Worm (Caenorhabditis elegans): ENCODE data around the gene nhr-219.

DNA sequence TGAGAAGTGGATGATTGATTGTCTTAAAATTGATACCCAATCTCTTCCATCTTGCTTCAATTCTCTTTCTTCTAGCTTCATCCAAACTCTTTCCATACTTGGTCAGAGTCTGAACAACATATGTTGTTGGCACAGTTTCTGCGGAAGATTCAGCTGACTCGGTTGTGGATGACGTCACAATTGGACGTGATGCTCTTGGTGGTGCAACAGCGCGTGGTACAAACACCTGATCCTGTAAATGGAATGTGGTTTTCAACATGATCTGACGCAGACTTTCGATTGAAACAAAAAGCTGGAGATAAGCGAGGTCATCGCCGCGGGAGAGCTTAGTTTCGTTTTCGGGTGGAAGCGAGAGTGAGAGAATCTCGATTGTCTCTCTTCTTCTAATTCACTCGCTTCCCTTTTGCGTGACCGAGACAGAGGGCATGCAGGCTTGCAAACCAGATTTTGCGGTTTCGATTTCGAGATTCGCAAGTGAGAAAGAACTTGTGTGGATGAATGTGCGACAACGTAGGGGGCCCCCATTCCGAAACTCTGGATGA is 23.5 kb downstream of the nhr-219 start:
- no peak for TF ChIP-seq fos-1 (tag; optimal IDR thresholded peaks at IDR 0.05)
- TF ChIP-seq nhr-77 (tag; optimal IDR thresholded peaks at IDR 0.05) = no peak
- TF ChIP-seq ztf-11 (tag; optimal IDR thresholded peaks at IDR 0.05) = no peak
- TF ChIP-seq ceh-16 (tag; optimal IDR thresholded peaks at IDR 0.05) = no peak

Measured in whole organism, L3 larva.